Worm (Caenorhabditis elegans) whole organism, early embryonic: ENCODE results near the gene flp-15.

Experiments
- B0310.2 ChIP-seq: sonication (generic microtip); optimal IDR thresholded peaks from 2 replicates; lab custom pipeline; 2016; ENCODE audit warnings: mild to moderate bottlenecking, missing genetic modification characterization, missing compliant biosample characterization
- aly-1 ChIP-seq: sonication (generic microtip); optimal IDR thresholded peaks from 2 replicates; lab custom pipeline; 2016; ENCODE audit warnings: missing genetic modification characterization, missing compliant biosample characterization
- ama-1 ChIP-seq: fragments of 150-350 bp; optimal IDR thresholded peaks from 2 replicates; lab custom pipeline; 2014
- ceh-36 ChIP-seq: sonication (generic microtip); optimal IDR thresholded peaks from 2 replicates; lab custom pipeline; 2016; ENCODE audit warnings: missing genetic modification characterization, inconsistent platforms, missing compliant biosample characterization
- flt-1 ChIP-seq: fragments of 200-800 bp; sonication (Bioruptor generic); IDR thresholded peaks from 2 replicates; pipeline ENCODE4 v1.3.6; 2022; ENCODE audit warnings: missing genetic modification characterization, missing compliant biosample characterization
- hnd-1 ChIP-seq: sonication (generic microtip); optimal IDR thresholded peaks from 2 replicates; lab custom pipeline; 2016; ENCODE audit warnings: missing genetic modification characterization, missing compliant biosample characterization
- tbx-11 ChIP-seq: fragments of 200-800 bp; sonication (Bioruptor generic); IDR thresholded peaks from 2 replicates; pipeline ENCODE4 v1.3.6; 2022; ENCODE audit warnings: missing genetic modification characterization, missing compliant biosample characterization
- tbx-37 ChIP-seq: fragments of 200-800 bp; sonication (Bioruptor generic); conservative IDR thresholded peaks from 2 replicates; pipeline ENCODE4 v1.3.6; 2022; ENCODE audit warnings: missing genetic modification reagents, missing genetic modification characterization, missing compliant biosample characterization
- tra-4 ChIP-seq: sonication (generic microtip); optimal IDR thresholded peaks from 2 replicates; lab custom pipeline; 2017; ENCODE audit warnings: missing genetic modification characterization, missing compliant biosample characterization

DNA sequence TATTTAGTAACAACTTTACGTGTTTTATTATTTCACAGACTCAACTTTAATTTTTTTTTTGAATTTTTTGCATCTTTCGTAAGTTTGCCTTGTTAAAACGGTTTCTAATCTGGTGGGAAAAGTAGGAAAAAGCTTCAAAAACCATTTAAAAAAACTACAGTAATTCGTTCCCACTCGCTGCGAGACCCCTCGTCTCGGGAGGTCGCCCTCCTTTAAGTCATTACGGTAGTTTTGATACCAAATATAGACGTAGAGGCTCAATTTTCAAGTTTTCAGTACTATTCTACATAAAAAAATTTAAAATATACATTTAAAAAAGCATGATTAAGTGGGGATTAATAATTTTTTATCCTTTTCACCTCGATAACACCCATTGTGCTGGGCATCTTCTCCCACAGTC, 26.8 kb downstream of the flp-15 start:
- no peak for TF ChIP-seq ama-1 (lab: Kevin White, UChicago)
- TF ChIP-seq tbx-11: no peak
- no peak for TF ChIP-seq flt-1 (GFP tag; lab: Robert Waterston, UW)
- no peak for TF ChIP-seq aly-1 (tag; lab: Kevin White, UChicago)
- no peak for TF ChIP-seq ceh-36 (tag; lab: Kevin White, UChicago)
- TF ChIP-seq B0310.2: no peak
- no peak for TF ChIP-seq tbx-37 (GFP tag; lab: Robert Waterston, UW)
- no peak for TF ChIP-seq tra-4 (tag; lab: Kevin White, UChicago)
- no peak for TF ChIP-seq hnd-1 (tag; lab: Kevin White, UChicago)
